Fruit fly (Drosophila melanogaster) whole organism, prepupa: ENCODE results near the gene CG6938.

Experiments used
- CG10631 ChIP-seq: fragments of 200-800 bp; sonication (Bioruptor generic); optimal IDR thresholded peaks from 2 replicates; lab custom pipeline; 2016; ENCODE audit warnings: missing biosample characterization, missing genetic modification characterization
- CG11902 ChIP-seq: fragments of 200-800 bp; sonication (Bioruptor generic); optimal IDR thresholded peaks from 3 replicates; lab custom pipeline; 2016; ENCODE audit warnings: missing biosample characterization, missing genetic modification characterization
- CG6276 ChIP-seq: fragments of 200-800 bp; sonication (Bioruptor generic); optimal IDR thresholded peaks from 2 replicates; lab custom pipeline; 2017; ENCODE audit warnings: missing biosample characterization, mild to moderate bottlenecking, missing genetic modification characterization
- Eip78C ChIP-seq: fragments of 200-800 bp; sonication (Bioruptor generic); peaks from one replicate; lab custom pipeline; 2016; ENCODE audit warnings: missing biosample characterization, missing genetic modification characterization
- Ets96B ChIP-seq: fragments of 200-800 bp; optimal IDR thresholded peaks from 2 replicates; lab custom pipeline; 2019; ENCODE audit warnings: missing biosample characterization, mild to moderate bottlenecking, missing genetic modification characterization, moderate library complexity
- fkh ChIP-seq: fragments of 200-800 bp; sonication (Bioruptor generic); optimal IDR thresholded peaks from 3 replicates; lab custom pipeline; 2017; ENCODE audit warnings: missing biosample characterization, mild to moderate bottlenecking, missing genetic modification characterization, moderate library complexity
- salr ChIP-seq, 2 experiments: fragments of 200-800 bp; sonication (Bioruptor generic); optimal IDR thresholded peaks; 3 replicates each; lab custom pipeline; 2016 to 2018; ENCODE audit warnings: missing biosample characterization in 2 of 2, missing genetic modification characterization in 2 of 2, mild to moderate bottlenecking in 1 of 2

- TF ChIP-seq CG10631 (no peak), CG11902 (GFP tag; lab: Kevin White, UChicago) (no peak), Ets96B (tag; lab: Kevin White, UChicago) (no peak), Eip78C (GFP tag; lab: Kevin White, UChicago) (no peak), fkh (no peak), CG6276 (GFP tag; lab: Kevin White, UChicago) (no peak), salr (GFP tag; optimal IDR thresholded peaks at IDR 0.05; lab: Kevin White, UChicago) (no peak)
Measured at dm6 chr3L:11953783-11954182, 30.9 kb upstream of the CG6938 start, which contains the start of gene CG7248.
